Fruit fly (Drosophila melanogaster) whole organism, prepupa: ENCODE data around the gene ntc.

ENCODE experiments used
- Blimp-1 ChIP-seq: fragments of 200-800 bp; sonication (Bioruptor generic); optimal IDR thresholded peaks from 3 replicates; lab custom pipeline; 2017; ENCODE audit warnings: missing biosample characterization, missing genetic modification characterization, mild to moderate bottlenecking, moderate library complexity, missing genetic modification reagents
- CG10631 ChIP-seq: fragments of 200-800 bp; sonication (Bioruptor generic); optimal IDR thresholded peaks from 2 replicates; lab custom pipeline; 2016; ENCODE audit warnings: missing biosample characterization, missing genetic modification characterization
- CG10669 ChIP-seq: fragments of 200-800 bp; sonication (Bioruptor generic); optimal IDR thresholded peaks from 3 replicates; lab custom pipeline; 2018; ENCODE audit warnings: missing biosample characterization, mild to moderate bottlenecking, missing genetic modification characterization, moderate library complexity
- CG11762 ChIP-seq: fragments of 200-800 bp; sonication (Bioruptor generic); optimal IDR thresholded peaks from 3 replicates; lab custom pipeline; 2016; ENCODE audit warnings: missing biosample characterization, missing genetic modification characterization; ENCODE audit not compliant: insufficient read depth
- CG15336 ChIP-seq: fragments of 200-800 bp; sonication (Bioruptor generic); IDR thresholded peaks from 2 replicates; pipeline ENCODE4 v1.3.6; 2022; ENCODE audit warnings: missing biosample characterization, missing genetic modification characterization
- CG1621 ChIP-seq: fragments of 200-800 bp; sonication (Bioruptor generic); optimal IDR thresholded peaks from 3 replicates; lab custom pipeline; 2018; ENCODE audit warnings: missing biosample characterization, mild to moderate bottlenecking, missing genetic modification characterization
- CG16779 ChIP-seq: fragments of 200-800 bp; sonication (Bioruptor generic); optimal IDR thresholded peaks from 3 replicates; lab custom pipeline; 2017; ENCODE audit warnings: missing biosample characterization, mild to moderate bottlenecking, missing genetic modification characterization
- CG3032 ChIP-seq: fragments of 200-800 bp; optimal IDR thresholded peaks from 2 replicates; lab custom pipeline; 2019; ENCODE audit warnings: missing biosample characterization, mild to moderate bottlenecking, missing genetic modification characterization, moderate library complexity
- CG31627 ChIP-seq: fragments of 200-800 bp; sonication (Bioruptor generic); optimal IDR thresholded peaks from 3 replicates; lab custom pipeline; 2016; ENCODE audit warnings: missing biosample characterization, missing genetic modification characterization
- CG32006 ChIP-seq: fragments of 200-800 bp; sonication (Bioruptor generic); optimal IDR thresholded peaks from 3 replicates; lab custom pipeline; 2017; ENCODE audit warnings: missing biosample characterization, mild to moderate bottlenecking, missing genetic modification characterization
- CG34406 ChIP-seq: fragments of 200-800 bp; sonication (Bioruptor generic); optimal IDR thresholded peaks from 3 replicates; lab custom pipeline; 2016; ENCODE audit warnings: missing biosample characterization, missing genetic modification characterization
- CG3919 ChIP-seq: fragments of 200-800 bp; sonication (Bioruptor generic); optimal IDR thresholded peaks from 3 replicates; lab custom pipeline; 2016; ENCODE audit warnings: missing biosample characterization, missing genetic modification characterization
- CG4318 ChIP-seq: fragments of 200-800 bp; sonication (Bioruptor generic); optimal IDR thresholded peaks from 3 replicates; lab custom pipeline; 2017; ENCODE audit warnings: missing biosample characterization, mild to moderate bottlenecking, missing genetic modification characterization
- CG6163 ChIP-seq: fragments of 200-800 bp; sonication (Bioruptor generic); IDR thresholded peaks from 3 replicates; pipeline ENCODE4 v1.3.6; 2022; ENCODE audit warnings: missing biosample characterization, missing genetic modification characterization
- CG6276 ChIP-seq: fragments of 200-800 bp; sonication (Bioruptor generic); optimal IDR thresholded peaks from 2 replicates; lab custom pipeline; 2017; ENCODE audit warnings: missing biosample characterization, mild to moderate bottlenecking, missing genetic modification characterization
- CG7368 ChIP-seq: fragments of 200-800 bp; sonication (Bioruptor generic); optimal IDR thresholded peaks from 3 replicates; lab custom pipeline; 2016; ENCODE audit warnings: missing biosample characterization, missing genetic modification characterization
- CG8119 ChIP-seq: fragments of 200-800 bp; sonication (Bioruptor generic); IDR thresholded peaks from 3 replicates; pipeline ENCODE4 v1.3.6; 2022; ENCODE audit warnings: missing biosample characterization, missing genetic modification characterization
- CG8319 ChIP-seq: fragments of 200-800 bp; sonication (Bioruptor generic); optimal IDR thresholded peaks from 3 replicates; lab custom pipeline; 2016; ENCODE audit warnings: missing biosample characterization, missing genetic modification characterization
- CG8632 ChIP-seq: fragments of 200-800 bp; sonication (Bioruptor generic); optimal IDR thresholded peaks from 3 replicates; lab custom pipeline; 2016; ENCODE audit warnings: missing biosample characterization, missing genetic modification characterization
- CG9139 ChIP-seq: fragments of 200-800 bp; sonication (Bioruptor generic); optimal IDR thresholded peaks from 3 replicates; lab custom pipeline; 2017; ENCODE audit warnings: missing biosample characterization, mild to moderate bottlenecking, missing genetic modification characterization
- Eip75B ChIP-seq: fragments of 200-800 bp; sonication (Bioruptor generic); optimal IDR thresholded peaks from 3 replicates; lab custom pipeline; 2016; ENCODE audit warnings: missing biosample characterization, missing genetic modification characterization
- Eip78C ChIP-seq: fragments of 200-800 bp; sonication (Bioruptor generic); peaks from one replicate; lab custom pipeline; 2016; ENCODE audit warnings: missing biosample characterization, missing genetic modification characterization
- Eip93F ChIP-seq: fragments of 200-800 bp; sonication (Bioruptor generic); optimal IDR thresholded peaks from 2 replicates; lab custom pipeline; 2016; ENCODE audit warnings: missing biosample characterization, mild to moderate bottlenecking, missing genetic modification characterization
- Ets96B ChIP-seq: fragments of 200-800 bp; optimal IDR thresholded peaks from 2 replicates; lab custom pipeline; 2019; ENCODE audit warnings: missing biosample characterization, mild to moderate bottlenecking, missing genetic modification characterization, moderate library complexity
- Hr38 ChIP-seq: sonication (Bioruptor generic); optimal IDR thresholded peaks from 2 replicates; lab custom pipeline; 2016; ENCODE audit warnings: missing biosample characterization, missing genetic modification characterization
- Hr39 ChIP-seq: fragments of 200-800 bp; sonication (Bioruptor generic); optimal IDR thresholded peaks from 2 replicates; lab custom pipeline; 2016; ENCODE audit warnings: missing biosample characterization, missing genetic modification characterization
- Hr4 ChIP-seq: fragments of 200-800 bp; sonication (Bioruptor generic); optimal IDR thresholded peaks from 3 replicates; lab custom pipeline; 2016; ENCODE audit warnings: missing biosample characterization, missing genetic modification characterization
- Lpt ChIP-seq: fragments of 200-800 bp; sonication (Bioruptor generic); optimal IDR thresholded peaks from 3 replicates; lab custom pipeline; 2016; ENCODE audit warnings: missing biosample characterization, missing genetic modification characterization
- Met ChIP-seq: fragments of 200-800 bp; sonication (Bioruptor generic); optimal IDR thresholded peaks from 3 replicates; lab custom pipeline; 2016; ENCODE audit warnings: missing biosample characterization, missing genetic modification characterization
- OdsH ChIP-seq: fragments of 200-800 bp; sonication (Bioruptor generic); optimal IDR thresholded peaks from 3 replicates; lab custom pipeline; 2016; ENCODE audit warnings: missing biosample characterization, missing genetic modification characterization
- Smox ChIP-seq: fragments of 200-800 bp; sonication (Bioruptor generic); optimal IDR thresholded peaks from 3 replicates; lab custom pipeline; 2016; ENCODE audit warnings: missing biosample characterization, missing genetic modification characterization
- Sox14 ChIP-seq: fragments of 200-800 bp; sonication (Bioruptor generic); optimal IDR thresholded peaks from 3 replicates; lab custom pipeline; 2016; ENCODE audit warnings: missing biosample characterization, missing genetic modification characterization
- Sox15 ChIP-seq: fragments of 200-800 bp; sonication (Bioruptor generic); optimal IDR thresholded peaks from 3 replicates; lab custom pipeline; 2016; ENCODE audit warnings: missing biosample characterization, missing genetic modification characterization
- achi ChIP-seq: fragments of 200-800 bp; sonication (Bioruptor generic); optimal IDR thresholded peaks from 3 replicates; lab custom pipeline; 2016; ENCODE audit warnings: missing biosample characterization, missing genetic modification characterization
- acj6 ChIP-seq: fragments of 200-800 bp; sonication (Bioruptor generic); optimal IDR thresholded peaks from 3 replicates; lab custom pipeline; 2016; ENCODE audit warnings: missing biosample characterization, missing genetic modification characterization
- dac ChIP-seq: fragments of 200-800 bp; sonication (Bioruptor generic); optimal IDR thresholded peaks from 2 replicates; lab custom pipeline; 2017; ENCODE audit warnings: missing biosample characterization, mild to moderate bottlenecking, missing genetic modification characterization
- dsx ChIP-seq: fragments of 200-800 bp; optimal IDR thresholded peaks from 3 replicates; lab custom pipeline; 2019; ENCODE audit warnings: missing biosample characterization, mild to moderate bottlenecking, missing genetic modification characterization, moderate library complexity; ENCODE audit not compliant: poor library complexity, severe bottlenecking
- eg ChIP-seq: fragments of 200-800 bp; sonication (Bioruptor generic); IDR thresholded peaks from 3 replicates; pipeline ENCODE4 v1.3.6; 2022; ENCODE audit warnings: missing biosample characterization, missing genetic modification characterization
- esn ChIP-seq: fragments of 200-800 bp; sonication (Bioruptor generic); optimal IDR thresholded peaks from 2 replicates; lab custom pipeline; 2016; ENCODE audit warnings: missing biosample characterization, mild to moderate bottlenecking, missing genetic modification characterization, moderate library complexity
- fd59A ChIP-seq: fragments of 200-800 bp; sonication (Bioruptor generic); optimal IDR thresholded peaks from 2 replicates; lab custom pipeline; 2017; ENCODE audit warnings: missing biosample characterization, mild to moderate bottlenecking, missing genetic modification characterization, missing genetic modification reagents
- fd85E ChIP-seq: fragments of 200-800 bp; sonication (Bioruptor generic); optimal IDR thresholded peaks from 3 replicates; lab custom pipeline; 2016; ENCODE audit warnings: missing biosample characterization, missing genetic modification characterization
- fkh ChIP-seq: fragments of 200-800 bp; sonication (Bioruptor generic); optimal IDR thresholded peaks from 3 replicates; lab custom pipeline; 2017; ENCODE audit warnings: missing biosample characterization, mild to moderate bottlenecking, missing genetic modification characterization, moderate library complexity
- lz ChIP-seq: fragments of 200-800 bp; sonication (Bioruptor generic); optimal IDR thresholded peaks from 3 replicates; lab custom pipeline; 2016; ENCODE audit warnings: missing biosample characterization, missing genetic modification characterization
- net ChIP-seq: fragments of 200-800 bp; sonication (Bioruptor generic); optimal IDR thresholded peaks from 3 replicates; lab custom pipeline; 2016; ENCODE audit warnings: missing biosample characterization, missing genetic modification characterization
- pdm3 ChIP-seq: fragments of 200-800 bp; sonication (Bioruptor generic); optimal IDR thresholded peaks from 3 replicates; lab custom pipeline; 2016; ENCODE audit warnings: missing biosample characterization, missing genetic modification characterization
- salr ChIP-seq, 2 experiments: fragments of 200-800 bp; sonication (Bioruptor generic); optimal IDR thresholded peaks; 3 replicates each; lab custom pipeline; 2016 to 2018; ENCODE audit warnings: missing biosample characterization in 2 of 2, missing genetic modification characterization in 2 of 2, mild to moderate bottlenecking in 1 of 2
- spab ChIP-seq: fragments of 200-800 bp; sonication (Bioruptor generic); optimal IDR thresholded peaks from 2 replicates; lab custom pipeline; 2017; ENCODE audit warnings: missing biosample characterization, mild to moderate bottlenecking, missing genetic modification characterization, missing genetic modification reagents
- ss ChIP-seq, 2 experiments: fragments of 200-800 bp; sonication (Bioruptor generic); optimal IDR thresholded peaks; 2 replicates in 1 of 2; 3 replicates in 1 of 2; lab custom pipeline; 2017 to 2018; ENCODE audit warnings: mild to moderate bottlenecking in 2 of 2, missing biosample characterization in 2 of 2, missing genetic modification characterization in 2 of 2, moderate library complexity in 1 of 2
- svp ChIP-seq: fragments of 200-800 bp; sonication (Bioruptor generic); peaks from one replicate; lab custom pipeline; 2016; ENCODE audit warnings: missing biosample characterization, missing genetic modification characterization

ntc gene

dm6 chr3L:3769157-3769556 lies 37.1 kb downstream of the ntc start:
- TF ChIP-seq CG32006 (no peak), CG11762 (GFP tag; lab: Kevin White, UChicago) (no peak), CG8119 (GFP tag; lab: Robert Waterston, UW) (no peak), CG10631 (GFP tag; lab: Kevin White, UChicago) (no peak), salr (GFP tag; optimal IDR thresholded peaks at IDR 0.05; lab: Kevin White, UChicago) (no peak), CG3032 (tag; lab: Kevin White, UChicago) (no peak), Hr38 (GFP tag; lab: Kevin White, UChicago) (no peak), CG15336 (no peak), Blimp-1 (GFP tag; lab: Kevin White, UChicago) (no peak), CG6163 (GFP tag; lab: Robert Waterston, UW) (no peak), Eip78C (GFP tag; lab: Kevin White, UChicago) (no peak), CG16779 (tag; lab: Kevin White, UChicago) (no peak), OdsH (GFP tag; lab: Kevin White, UChicago) (no peak), CG10669 (GFP tag; lab: Kevin White, UChicago) (no peak), Hr4 (no peak), fd59A (no peak)

dm6 chr3L:3767825-3768224 lies 38.4 kb downstream of the ntc start:
- TF ChIP-seq Eip78C (GFP tag; lab: Kevin White, UChicago) (peak; percentile 82), Lpt (GFP tag; lab: Kevin White, UChicago) (no peak), Ets96B (tag; lab: Kevin White, UChicago) (no peak), CG31627 (GFP tag; lab: Kevin White, UChicago) (peak; percentile 42), CG8632 (GFP tag; lab: Kevin White, UChicago) (no peak), fkh (GFP tag; lab: Kevin White, UChicago) (no peak), ss (GFP tag; optimal IDR thresholded peaks at IDR 0.05; lab: Kevin White, UChicago) (peak in 1 of 2 experiments; percentile 11), CG10631 (GFP tag; lab: Kevin White, UChicago) (no peak), achi (GFP tag; lab: Kevin White, UChicago) (no peak), dac (GFP tag; lab: Kevin White, UChicago) (peak; percentile 36), CG3919 (GFP tag; lab: Kevin White, UChicago) (peak; percentile 27), CG9139 (GFP tag; lab: Kevin White, UChicago) (no peak), CG8319 (GFP tag; lab: Kevin White, UChicago) (no peak), Eip93F (no peak), CG11762 (GFP tag; lab: Kevin White, UChicago) (no peak), CG32006 (peak; percentile 5), esn (peak; percentile 60), CG4318 (GFP tag; lab: Kevin White, UChicago) (no peak), CG8119 (GFP tag; lab: Robert Waterston, UW) (no peak), eg (GFP tag; lab: Robert Waterston, UW) (0 out of 3 replicates have a peak, but pooled peaks have one; percentile 10), pdm3 (GFP tag; lab: Kevin White, UChicago) (peak; percentile 56), fd59A (peak; percentile 14), Hr4 (peak; percentile 43), dsx (GFP tag; lab: Kevin White, UChicago) (no peak), CG34406 (GFP tag; lab: Kevin White, UChicago) (peak; percentile 5), salr (GFP tag; optimal IDR thresholded peaks at IDR 0.05; lab: Kevin White, UChicago) (no peak), Sox14 (peak; percentile 32), acj6 (peak; percentile 18), CG1621 (no peak), fd85E (GFP tag; lab: Kevin White, UChicago) (no peak), CG16779 (tag; lab: Kevin White, UChicago) (no peak), lz (peak; percentile 61), net (GFP tag; lab: Kevin White, UChicago) (no peak), CG7368 (GFP tag; lab: Kevin White, UChicago) (no peak), Smox (GFP tag; lab: Kevin White, UChicago) (peak; percentile 33), spab (GFP tag; lab: Kevin White, UChicago) (no peak), Sox15 (GFP tag; lab: Kevin White, UChicago) (no peak), Met (GFP tag; lab: Kevin White, UChicago) (peak; percentile 61), CG6276 (GFP tag; lab: Kevin White, UChicago) (no peak), Hr39 (GFP tag; lab: Kevin White, UChicago) (peak; percentile 39), Eip75B (GFP tag; lab: Kevin White, UChicago) (peak; percentile 40), svp (GFP tag; lab: Kevin White, UChicago) (peak; percentile 71), CG15336 (no peak)
